Fruit fly (Drosophila melanogaster): Measurements from ENCODE around the gene kar.
A peak's percentile ranks its signal among the peaks of the same experiment; 100 is the strongest.

The kar gene

dm6 chr3R:12727944-12728649 lies 38.9 kb upstream of the kar start (continued):
- no peak for TF ChIP-seq hkb (optimal IDR thresholded peaks at IDR 0.05)
- TF ChIP-seq hkb (GFP tag; IDR thresholded peaks at IDR 0.05), result peak; percentile 24; the same call in 1 of the 2 replicates
- TF ChIP-seq CG1233 (GFP tag; optimal IDR thresholded peaks at IDR 0.05), result peak; percentile 1
- TF ChIP-seq CG6813 (GFP tag; optimal IDR thresholded peaks at IDR 0.05), result peak; percentile 52
- 0 out of 2 replicates have a peak, but pooled peaks have one; percentile 16 for TF ChIP-seq peb (GFP tag; IDR thresholded peaks at IDR 0.05)
- peak; percentile 12 for TF ChIP-seq CG12219 (GFP tag; optimal IDR thresholded peaks at IDR 0.05)
- TF ChIP-seq Spps (tag; optimal IDR thresholded peaks at IDR 0.05), result no peak
- TF ChIP-seq dati (GFP tag; IDR thresholded peaks at IDR 0.05), result no peak
- peak; percentile 54 for TF ChIP-seq row (GFP tag; IDR thresholded peaks at IDR 0.05)
- TF ChIP-seq Xrp1 (GFP tag; IDR thresholded peaks at IDR 0.05), result peak; percentile 44; the same call in 1 of the 2 replicates
- no peak for TF ChIP-seq pan (optimal IDR thresholded peaks at IDR 0.05)
- peak in 1 of 2 experiments; percentile 62 for TF ChIP-seq pan (GFP tag; optimal IDR thresholded peaks at IDR 0.05 in 1 of 2, IDR thresholded peaks at IDR 0.05 in 1 of 2)
- TF ChIP-seq Fer1 (GFP tag; optimal IDR thresholded peaks at IDR 0.05), result peak; percentile 47
- peak; percentile 11 for TF ChIP-seq CG6654 (GFP tag; optimal IDR thresholded peaks at IDR 0.05)
- TF ChIP-seq mam (GFP tag; optimal IDR thresholded peaks at IDR 0.05), result peak; percentile 31
- TF ChIP-seq Optix (GFP tag; IDR thresholded peaks at IDR 0.05), result peak; percentile 44; the same call in 1 of the 3 replicates
- no peak for TF ChIP-seq CrebB (tag; optimal IDR thresholded peaks at IDR 0.05)
- no peak; the same call in 1 of the 2 replicates for TF ChIP-seq CG6689 (GFP tag; IDR thresholded peaks at IDR 0.05)
- TF ChIP-seq CG18599 (GFP tag; optimal IDR thresholded peaks at IDR 0.05), result peak; percentile 60
- peak; percentile 50 for TF ChIP-seq Sox102F (GFP tag; optimal IDR thresholded peaks at IDR 0.05)
- peak; percentile 54 for TF ChIP-seq Meics (GFP tag; optimal IDR thresholded peaks at IDR 0.05)
- peak; percentile 7 for TF ChIP-seq CG1792 (GFP tag; optimal IDR thresholded peaks at IDR 0.05)
- peak; percentile 12 for TF ChIP-seq Hsf (GFP tag; optimal IDR thresholded peaks at IDR 0.05)
- peak; percentile 24; the same call in 1 of the 2 replicates for TF ChIP-seq Taf1 (GFP tag; IDR thresholded peaks at IDR 0.05)
- TF ChIP-seq usp (GFP tag; optimal IDR thresholded peaks at IDR 0.05), result no peak
- no peak for TF ChIP-seq cato (GFP tag; optimal IDR thresholded peaks at IDR 0.05; ENCODE audit: borderline replicate concordance)
- peak; percentile 36; the same call in 2 of the 3 replicates for TF ChIP-seq CG14050 (GFP tag; IDR thresholded peaks at IDR 0.05)
- TF ChIP-seq H15 (GFP tag; IDR thresholded peaks at IDR 0.05), result peak; percentile 34; the same call in 1 of the 3 replicates
- peak; percentile 49; the same call in 1 of the 2 replicates for TF ChIP-seq Ptx1 (GFP tag; IDR thresholded peaks at IDR 0.05)
- peak; percentile 26 for TF ChIP-seq scrt (GFP tag; optimal IDR thresholded peaks at IDR 0.05)
- peak; percentile 57 for TF ChIP-seq CG12769 (tag; optimal IDR thresholded peaks at IDR 0.05)
- TF ChIP-seq grau (tag; optimal IDR thresholded peaks at IDR 0.05), result peak; percentile 8
- TF ChIP-seq toy (GFP tag; IDR thresholded peaks at IDR 0.05), result no peak
- TF ChIP-seq zfh1 (GFP tag; IDR thresholded peaks at IDR 0.05), result 0 out of 3 replicates have a peak, but pooled peaks have one; percentile 8
- no peak for TF ChIP-seq prd (optimal IDR thresholded peaks at IDR 0.05)
- TF ChIP-seq prd (GFP tag; IDR thresholded peaks at IDR 0.05), result peak; percentile 39; the same call in 2 of the 3 replicates
- peak; percentile 48; the same call in 1 of the 2 replicates for TF ChIP-seq Rfx (GFP tag; IDR thresholded peaks at IDR 0.05)
- TF ChIP-seq CG3726 (GFP tag; IDR thresholded peaks at IDR 0.05), result no peak
- TF ChIP-seq CG13296 (GFP tag; optimal IDR thresholded peaks at IDR 0.05), result no peak
- TF ChIP-seq bcd (GFP tag; optimal IDR thresholded peaks at IDR 0.05), result peak; percentile 30
- TF ChIP-seq Usf (GFP tag; optimal IDR thresholded peaks at IDR 0.05), result no peak
- no peak for TF ChIP-seq CG15073 (GFP tag; optimal IDR thresholded peaks at IDR 0.05)
- peak; percentile 19; the same call in 1 of the 2 replicates for TF ChIP-seq ssp (GFP tag; IDR thresholded peaks at IDR 0.05)
- TF ChIP-seq dm (GFP tag; optimal IDR thresholded peaks at IDR 0.05), result no peak
- TF ChIP-seq Ada2b (GFP tag; IDR thresholded peaks at IDR 0.05), result peak; percentile 31; the same call in 1 of the 2 replicates
- peak; percentile 71 for TF ChIP-seq Deaf1 (tag; optimal IDR thresholded peaks at IDR 0.05)
- TF ChIP-seq CG17359 (tag; optimal IDR thresholded peaks at IDR 0.05), result peak; percentile 4
- peak; percentile 24 for TF ChIP-seq ind (GFP tag; optimal IDR thresholded peaks at IDR 0.05)
- 0 out of 2 replicates have a peak, but pooled peaks have one; percentile 32 for TF ChIP-seq lmd (GFP tag; IDR thresholded peaks at IDR 0.05)
- TF ChIP-seq CG18619 (GFP tag; optimal IDR thresholded peaks at IDR 0.05), result peak; percentile 21
